Fruit fly (Drosophila melanogaster): ENCODE measurements around the gene MED30.

MED30 gene

dm6 chr3L:648155-649024, 5.5 kb downstream of the MED30 start, which contains the start of gene Gale:
TSS of gene Gale (plus strand) at chr3L:648555.
- TF ChIP-seq usp (GFP tag; optimal IDR thresholded peaks at IDR 0.05) = no peak
- TF ChIP-seq h (GFP tag; optimal IDR thresholded peaks at IDR 0.05) = no peak
- TF ChIP-seq OdsH (GFP tag; optimal IDR thresholded peaks at IDR 0.05) = no peak
- no peak for TF ChIP-seq Rel (GFP tag; optimal IDR thresholded peaks at IDR 0.05)
- TF ChIP-seq Rel (tag; optimal IDR thresholded peaks at IDR 0.05) = peak; percentile 93
- no peak for TF ChIP-seq fru (GFP tag; optimal IDR thresholded peaks at IDR 0.05)
- TF ChIP-seq psq (GFP tag; optimal IDR thresholded peaks at IDR 0.05) = no peak
- TF ChIP-seq Jra (GFP tag; optimal IDR thresholded peaks at IDR 0.05) = no peak
- no peak for TF ChIP-seq Dfd (GFP tag; optimal IDR thresholded peaks at IDR 0.05)
- TF ChIP-seq rgr (GFP tag; optimal IDR thresholded peaks at IDR 0.05) = no peak
- TF ChIP-seq sage (GFP tag; optimal IDR thresholded peaks at IDR 0.05) = no peak
- no peak for TF ChIP-seq dsf (GFP tag; optimal IDR thresholded peaks at IDR 0.05; ENCODE audit: borderline replicate concordance)
- no peak for TF ChIP-seq CrebA (GFP tag; optimal IDR thresholded peaks at IDR 0.05; ENCODE audit: borderline replicate concordance)
- TF ChIP-seq pan (optimal IDR thresholded peaks at IDR 0.05) = no peak
- peak; percentile 68 for TF ChIP-seq Dif (GFP tag; optimal IDR thresholded peaks at IDR 0.05; ENCODE audit: partially characterized antibody)
- no peak for TF ChIP-seq Abd-B (GFP tag; optimal IDR thresholded peaks at IDR 0.05)
- TF ChIP-seq Myc (optimal IDR thresholded peaks at IDR 0.05) = peak; percentile 25
- no peak for TF ChIP-seq N (GFP tag; optimal IDR thresholded peaks at IDR 0.05)
- TF ChIP-seq woc (GFP tag; optimal IDR thresholded peaks at IDR 0.05) = no peak
- no peak for TF ChIP-seq lola (GFP tag; optimal IDR thresholded peaks at IDR 0.05)
- TF ChIP-seq CG32264 (GFP tag; optimal IDR thresholded peaks at IDR 0.05) = no peak
- TF ChIP-seq Hr83 (GFP tag; optimal IDR thresholded peaks at IDR 0.05; ENCODE audit: poor library complexity, severe bottlenecking) = peak; percentile 28
- no peak for TF ChIP-seq jim (GFP tag; optimal IDR thresholded peaks at IDR 0.05)
- TF ChIP-seq ey (GFP tag; optimal IDR thresholded peaks at IDR 0.05) = no peak

DNA sequence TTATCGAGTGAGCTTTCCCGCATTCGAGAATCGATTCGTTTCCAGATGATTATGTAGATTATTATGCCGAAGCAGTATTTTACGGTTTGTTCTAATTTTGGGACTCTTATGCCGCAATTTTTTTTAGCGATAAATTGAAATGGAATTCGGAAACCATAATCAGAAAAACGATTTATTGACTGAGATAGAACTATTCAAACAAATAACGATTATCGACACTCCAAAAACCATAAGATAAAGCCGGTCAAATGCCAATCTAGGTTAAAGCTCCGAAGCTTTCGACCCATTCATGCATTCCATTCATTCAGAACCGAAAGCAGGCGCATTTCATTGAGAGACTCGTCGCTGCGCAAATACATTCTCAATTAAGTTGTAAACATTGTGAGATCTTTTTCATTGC, 6.4 kb downstream of the MED30 start:
- TF ChIP-seq Dif (GFP tag; optimal IDR thresholded peaks at IDR 0.05; ENCODE audit: partially characterized antibody) (no peak), Dfd (GFP tag; optimal IDR thresholded peaks at IDR 0.05) (no peak), GATAd (GFP tag; optimal IDR thresholded peaks at IDR 0.05) (no peak), Abd-B (GFP tag; optimal IDR thresholded peaks at IDR 0.05) (no peak), Rel (GFP tag; optimal IDR thresholded peaks at IDR 0.05) (no peak), Rel (tag; optimal IDR thresholded peaks at IDR 0.05) (no peak), Mio (GFP tag; optimal IDR thresholded peaks at IDR 0.05) (no peak), Hr83 (GFP tag; optimal IDR thresholded peaks at IDR 0.05; ENCODE audit: poor library complexity, severe bottlenecking) (no peak), HLH106 (tag; optimal IDR thresholded peaks at IDR 0.05) (no peak)

dm6 chr3L:645426-646036, 8.4 kb downstream of the MED30 start:
- TF ChIP-seq HLH106 (tag; optimal IDR thresholded peaks at IDR 0.05) (no peak), Jra (GFP tag; optimal IDR thresholded peaks at IDR 0.05) (no peak), Sp1 (GFP tag; optimal IDR thresholded peaks at IDR 0.05) (no peak), usp (GFP tag; optimal IDR thresholded peaks at IDR 0.05) (no peak), sv (GFP tag; optimal IDR thresholded peaks at IDR 0.05) (no peak), lola (GFP tag; optimal IDR thresholded peaks at IDR 0.05) (no peak), woc (GFP tag; optimal IDR thresholded peaks at IDR 0.05) (no peak), jim (GFP tag; optimal IDR thresholded peaks at IDR 0.05) (no peak), Rel (GFP tag; optimal IDR thresholded peaks at IDR 0.05) (no peak), Rel (tag; optimal IDR thresholded peaks at IDR 0.05) (no peak), foxo (GFP tag; optimal IDR thresholded peaks at IDR 0.05) (no peak), dsf (GFP tag; optimal IDR thresholded peaks at IDR 0.05; ENCODE audit: borderline replicate concordance) (no peak), br (GFP tag; optimal IDR thresholded peaks at IDR 0.05) (no peak), pan (optimal IDR thresholded peaks at IDR 0.05) (no peak), N (GFP tag; optimal IDR thresholded peaks at IDR 0.05) (no peak), fru (GFP tag; optimal IDR thresholded peaks at IDR 0.05) (no peak), CG32264 (GFP tag; optimal IDR thresholded peaks at IDR 0.05) (no peak), Dfd (GFP tag; optimal IDR thresholded peaks at IDR 0.05) (no peak), dmrt93B (GFP tag; optimal IDR thresholded peaks at IDR 0.05) (no peak), rgr (GFP tag; optimal IDR thresholded peaks at IDR 0.05) (no peak), Hr78 (GFP tag; optimal IDR thresholded peaks at IDR 0.05) (no peak)
